Worm (Caenorhabditis elegans): ENCODE results near the gene nhr-179.

Gene nhr-179

ce11 chrV:1629329-1629728 is 10.7 kb upstream of the nhr-179 start, which contains the start of gene nhr-238:
nhr-238 (minus strand) TSS chrV:1629432.
- TF ChIP-seq dao-5 (tag; optimal IDR thresholded peaks at IDR 0.05) (no peak), him-1 (tag; optimal IDR thresholded peaks at IDR 0.05) (no peak), W03F9.2 (tag; optimal IDR thresholded peaks at IDR 0.05) (no peak)

- TF ChIP-seq dao-5 (tag; optimal IDR thresholded peaks at IDR 0.05) (no peak), him-1 (tag; optimal IDR thresholded peaks at IDR 0.05) (no peak), W03F9.2 (tag; optimal IDR thresholded peaks at IDR 0.05) (no peak)
These were observed 8.6 kb upstream of the nhr-179 start for ce11 chrV:1627269-1627668.

- TF ChIP-seq dao-5 (tag; optimal IDR thresholded peaks at IDR 0.05) (no peak), him-1 (tag; optimal IDR thresholded peaks at IDR 0.05) (no peak), W03F9.2 (tag; optimal IDR thresholded peaks at IDR 0.05) (no peak)
These were observed 8.1 kb upstream of the nhr-179 start, which contains the start of gene nhr-237 for ce11 chrV:1626720-1627119. nhr-237 (minus strand) TSS chrV:1626820.

- TF ChIP-seq W03F9.2 (tag; optimal IDR thresholded peaks at IDR 0.05) (no peak), dao-5 (tag; optimal IDR thresholded peaks at IDR 0.05) (no peak), him-1 (tag; optimal IDR thresholded peaks at IDR 0.05) (no peak)
These were observed 5.7 kb upstream of the nhr-179 start, which contains the start of gene nhr-110 for ce11 chrV:1624340-1624739. nhr-110 (minus strand) TSS chrV:1624440.

- TF ChIP-seq dao-5 (tag; optimal IDR thresholded peaks at IDR 0.05) (no peak), him-1 (tag; optimal IDR thresholded peaks at IDR 0.05) (no peak), W03F9.2 (tag; optimal IDR thresholded peaks at IDR 0.05) (no peak)
These were observed 4.8 kb upstream of the nhr-179 start for ce11 chrV:1623429-1623828.

- TF ChIP-seq W03F9.2 (tag; optimal IDR thresholded peaks at IDR 0.05): no peak
- TF ChIP-seq him-1 (tag; optimal IDR thresholded peaks at IDR 0.05): no peak
- TF ChIP-seq dao-5 (tag; optimal IDR thresholded peaks at IDR 0.05): no peak
These were observed 2.8 kb upstream of the nhr-179 start, which contains the start of gene nhr-117 for ce11 chrV:1621494-1621893. nhr-117 (minus strand) TSS chrV:1621520.

- no peak for TF ChIP-seq him-1 (tag; optimal IDR thresholded peaks at IDR 0.05)
- no peak for TF ChIP-seq dao-5 (tag; optimal IDR thresholded peaks at IDR 0.05)
- no peak for TF ChIP-seq W03F9.2 (tag; optimal IDR thresholded peaks at IDR 0.05)
These were observed 1.9 kb upstream of the nhr-179 start for ce11 chrV:1620537-1620936.

- TF ChIP-seq W03F9.2 (tag; optimal IDR thresholded peaks at IDR 0.05) (no peak), dao-5 (tag; optimal IDR thresholded peaks at IDR 0.05) (no peak), him-1 (tag; optimal IDR thresholded peaks at IDR 0.05) (no peak)
These were observed 3.9 kb downstream of the nhr-179 start, which contains the start of gene srbc-41 for ce11 chrV:1614726-1615125. srbc-41 (minus strand) TSS chrV:1614826.

- TF ChIP-seq dao-5 (tag; optimal IDR thresholded peaks at IDR 0.05) (no peak), W03F9.2 (tag; optimal IDR thresholded peaks at IDR 0.05) (no peak), him-1 (tag; optimal IDR thresholded peaks at IDR 0.05) (no peak)
These were observed 7.1 kb downstream of the nhr-179 start for ce11 chrV:1611570-1611969.

ce11 chrV:1610097-1610496 is 8.6 kb downstream of the nhr-179 start, which contains the start of gene nhr-177:
nhr-177 (plus strand) TSS chrV:1610263.
- TF ChIP-seq dao-5 (tag; optimal IDR thresholded peaks at IDR 0.05) (no peak), W03F9.2 (tag; optimal IDR thresholded peaks at IDR 0.05) (no peak), him-1 (tag; optimal IDR thresholded peaks at IDR 0.05) (no peak)

- TF ChIP-seq him-1 (tag; optimal IDR thresholded peaks at IDR 0.05): no peak
- no peak for TF ChIP-seq W03F9.2 (tag; optimal IDR thresholded peaks at IDR 0.05)
- TF ChIP-seq dao-5 (tag; optimal IDR thresholded peaks at IDR 0.05): no peak
These were observed 10.9 kb downstream of the nhr-179 start, which contains the start of gene nhr-178 for ce11 chrV:1607790-1608189. nhr-178 (minus strand) TSS chrV:1607953.

ce11 chrV:1600561-1601088 is 18.0 kb downstream of the nhr-179 start, which contains the start of gene F16B4.2:
F16B4.2 (plus strand) TSS chrV:1601038.
- no peak for TF ChIP-seq W03F9.2 (tag; optimal IDR thresholded peaks at IDR 0.05)
- no peak for TF ChIP-seq dao-5 (tag; optimal IDR thresholded peaks at IDR 0.05)
- no peak for TF ChIP-seq him-1 (tag; optimal IDR thresholded peaks at IDR 0.05)

ce11 chrV:1594554-1595092 is 24.0 kb downstream of the nhr-179 start:
- TF ChIP-seq him-1 (tag; optimal IDR thresholded peaks at IDR 0.05) (no peak), dao-5 (tag; optimal IDR thresholded peaks at IDR 0.05) (no peak), W03F9.2 (tag; optimal IDR thresholded peaks at IDR 0.05) (no peak)

ce11 chrV:1593799-1594420 is 24.8 kb downstream of the nhr-179 start, which contains the start of gene F16B4.4:
F16B4.4 (plus strand) TSS chrV:1594019.
- TF ChIP-seq dao-5 (tag; optimal IDR thresholded peaks at IDR 0.05): no peak
- no peak for TF ChIP-seq W03F9.2 (tag; optimal IDR thresholded peaks at IDR 0.05)
- TF ChIP-seq him-1 (tag; optimal IDR thresholded peaks at IDR 0.05): no peak

All from whole organism, L4/young adult.